Worm (Caenorhabditis elegans) whole organism, late embryonic: ENCODE results near the gene col-131.

Source experiments
- C08G9.2 ChIP-seq: sonication (generic microtip); optimal IDR thresholded peaks from 2 replicates; lab custom pipeline; 2016; ENCODE audit warnings: mild to moderate bottlenecking, missing genetic modification characterization, moderate library complexity, missing compliant biosample characterization
- C38D4.7 ChIP-seq: fragments of 200-800 bp; sonication (Bioruptor generic); optimal IDR thresholded peaks from 2 replicates; lab custom pipeline; 2018; ENCODE audit warnings: mild to moderate bottlenecking, missing genetic modification characterization, moderate library complexity, missing compliant biosample characterization
- ahr-1 ChIP-seq: sonication (generic microtip); optimal IDR thresholded peaks from 2 replicates; lab custom pipeline; 2016; ENCODE audit warnings: missing genetic modification characterization, missing compliant biosample characterization
- ama-1 ChIP-seq: fragments of 150-350 bp; optimal IDR thresholded peaks from 2 replicates; lab custom pipeline; 2014
- ceh-14 ChIP-seq: sonication (generic microtip); optimal IDR thresholded peaks from 2 replicates; lab custom pipeline; 2016; ENCODE audit warnings: missing genotype, missing genetic modification characterization, missing compliant biosample characterization
- ceh-19 ChIP-seq: fragments of 200-800 bp; sonication (Bioruptor generic); optimal IDR thresholded peaks from 2 replicates; lab custom pipeline; 2018; ENCODE audit warnings: mild to moderate bottlenecking, missing genetic modification characterization, missing compliant biosample characterization
- ceh-2 ChIP-seq: sonication (generic microtip); optimal IDR thresholded peaks from 2 replicates; lab custom pipeline; 2016; ENCODE audit warnings: missing genotype, missing genetic modification characterization, missing compliant biosample characterization
- ceh-24 ChIP-seq: sonication (generic microtip); optimal IDR thresholded peaks from 2 replicates; lab custom pipeline; 2016; ENCODE audit warnings: mild to moderate bottlenecking, missing genetic modification characterization, missing compliant biosample characterization
- ceh-31 ChIP-seq: sonication (generic microtip); optimal IDR thresholded peaks from 2 replicates; lab custom pipeline; 2016; ENCODE audit warnings: missing genetic modification characterization, missing compliant biosample characterization
- ceh-34 ChIP-seq: sonication (generic microtip); optimal IDR thresholded peaks from 2 replicates; lab custom pipeline; 2016; ENCODE audit warnings: mild to moderate bottlenecking, missing genetic modification characterization, missing compliant biosample characterization
- ceh-45 ChIP-seq: fragments of 200-800 bp; sonication (Bioruptor generic); IDR thresholded peaks from 2 replicates; pipeline ENCODE4 v1.3.6; 2022; ENCODE audit warnings: missing genetic modification reagents, missing genetic modification characterization, missing compliant biosample characterization
- ceh-48 ChIP-seq: sonication (generic microtip); optimal IDR thresholded peaks from 2 replicates; lab custom pipeline; 2016; ENCODE audit warnings: missing genetic modification characterization, inconsistent platforms, missing compliant biosample characterization
- ceh-6 ChIP-seq: fragments of 200-800 bp; sonication (Bioruptor generic); optimal IDR thresholded peaks from 2 replicates; lab custom pipeline; 2018; ENCODE audit warnings: mild to moderate bottlenecking, missing genetic modification characterization, missing compliant biosample characterization
- che-1 ChIP-seq: sonication (generic microtip); optimal IDR thresholded peaks from 2 replicates; lab custom pipeline; 2016; ENCODE audit warnings: mild to moderate bottlenecking, missing genetic modification characterization, missing compliant biosample characterization
- dve-1 ChIP-seq: sonication (generic microtip); optimal IDR thresholded peaks from 2 replicates; lab custom pipeline; 2017; ENCODE audit warnings: antibody characterized with exemption, mild to moderate bottlenecking, missing genetic modification characterization, missing compliant biosample characterization
- elt-2 ChIP-seq: sonication (generic microtip); optimal IDR thresholded peaks from 2 replicates; lab custom pipeline; 2016; ENCODE audit warnings: missing genetic modification reagents, missing genetic modification characterization, missing compliant biosample characterization
- fax-1 ChIP-seq: sonication (generic microtip); optimal IDR thresholded peaks from 2 replicates; lab custom pipeline; 2016; ENCODE audit warnings: missing genotype, missing genetic modification characterization, missing compliant biosample characterization
- fkh-10 ChIP-seq: fragments of 150-350 bp; optimal IDR thresholded peaks from 2 replicates; lab custom pipeline; 2014; ENCODE audit warnings: missing biosample characterization, missing genetic modification reagents, missing genetic modification characterization
- fkh-6 ChIP-seq: sonication (generic microtip); optimal IDR thresholded peaks from 2 replicates; lab custom pipeline; 2016; ENCODE audit warnings: missing genetic modification characterization, missing compliant biosample characterization
- hlh-13 ChIP-seq: fragments of 200-800 bp; sonication (Bioruptor generic); optimal IDR thresholded peaks from 2 replicates; lab custom pipeline; 2018; ENCODE audit warnings: mild to moderate bottlenecking, missing genetic modification characterization, missing compliant biosample characterization
- hlh-30 ChIP-seq: sonication (generic microtip); optimal IDR thresholded peaks from 2 replicates; lab custom pipeline; 2017; ENCODE audit warnings: antibody characterized with exemption, missing genetic modification characterization, missing compliant biosample characterization; ENCODE audit not compliant: insufficient read depth
- hlh-6 ChIP-seq: sonication (generic microtip); optimal IDR thresholded peaks from 2 replicates; lab custom pipeline; 2016; ENCODE audit warnings: missing genotype, missing genetic modification characterization, missing compliant biosample characterization
- lim-6 ChIP-seq: sonication (generic microtip); optimal IDR thresholded peaks from 2 replicates; lab custom pipeline; 2016; ENCODE audit warnings: missing genetic modification characterization, missing compliant biosample characterization
- madf-2 ChIP-seq: sonication (generic microtip); optimal IDR thresholded peaks from 2 replicates; lab custom pipeline; 2017; ENCODE audit warnings: missing genetic modification characterization, missing compliant biosample characterization
- nfya-1 ChIP-seq: sonication (generic microtip); optimal IDR thresholded peaks from 2 replicates; lab custom pipeline; 2017; ENCODE audit warnings: missing genetic modification characterization, mild to moderate bottlenecking, missing compliant biosample characterization, antibody characterized with exemption, moderate library complexity
- nhr-11 ChIP-seq: fragments of 150-350 bp; optimal IDR thresholded peaks from 2 replicates; lab custom pipeline; 2014; ENCODE audit warnings: missing biosample characterization, missing genetic modification characterization
- pax-1 ChIP-seq: fragments of 150-350 bp; optimal IDR thresholded peaks from 2 replicates; lab custom pipeline; 2014; ENCODE audit warnings: missing biosample characterization, missing genetic modification characterization
- ref-2 ChIP-seq: sonication (generic microtip); optimal IDR thresholded peaks from 2 replicates; lab custom pipeline; 2016; ENCODE audit warnings: missing genetic modification characterization, missing compliant biosample characterization
- rnt-1 ChIP-seq: sonication (generic microtip); optimal IDR thresholded peaks from 2 replicates; lab custom pipeline; 2016; ENCODE audit warnings: missing genetic modification characterization, missing compliant biosample characterization
- sdc-2 ChIP-seq: sonication (generic microtip); optimal IDR thresholded peaks from 2 replicates; lab custom pipeline; 2016; ENCODE audit warnings: missing genotype, missing genetic modification characterization, missing compliant biosample characterization
- sox-2 ChIP-seq: fragments of 200-800 bp; sonication (Bioruptor generic); IDR thresholded peaks from 2 replicates; pipeline ENCODE4 v1.3.6; 2022; ENCODE audit warnings: missing genetic modification reagents, missing genetic modification characterization, missing compliant biosample characterization
- tbx-2 ChIP-seq: sonication (generic microtip); optimal IDR thresholded peaks from 2 replicates; lab custom pipeline; 2016; ENCODE audit warnings: missing genetic modification characterization, missing compliant biosample characterization
- tbx-7 ChIP-seq: sonication (generic microtip); optimal IDR thresholded peaks from 2 replicates; lab custom pipeline; 2016; ENCODE audit warnings: missing genotype, missing genetic modification characterization, missing compliant biosample characterization
- unc-42 ChIP-seq: sonication (generic microtip); optimal IDR thresholded peaks from 2 replicates; lab custom pipeline; 2016; ENCODE audit warnings: missing genotype, missing genetic modification characterization, missing compliant biosample characterization
- unc-55 ChIP-seq: sonication (generic microtip); optimal IDR thresholded peaks from 2 replicates; lab custom pipeline; 2017; ENCODE audit warnings: missing biosample characterization, missing genetic modification reagents, missing genetic modification characterization
- unc-86 ChIP-seq: sonication (generic microtip); optimal IDR thresholded peaks from 2 replicates; lab custom pipeline; 2016; ENCODE audit warnings: missing genetic modification characterization, missing compliant biosample characterization

The col-131 gene

ce11 chrIV:13029674-13030466 is 37.2 kb downstream of the col-131 start:
- TF ChIP-seq unc-86 (tag; lab: Kevin White, UChicago) (peak; percentile 16), nfya-1 (tag; lab: Kevin White, UChicago) (peak; percentile 47), unc-55 (GFP tag; lab: Kevin White, UChicago) (peak; percentile 11), ceh-24 (tag; lab: Kevin White, UChicago) (no peak), ceh-19 (GFP tag; lab: Kevin White, UChicago) (peak; percentile 71), fax-1 (tag; lab: Kevin White, UChicago) (peak; percentile 40), hlh-30 (tag; lab: Kevin White, UChicago) (peak; percentile 11), elt-2 (tag; lab: Kevin White, UChicago) (peak; percentile 1), ref-2 (tag; lab: Kevin White, UChicago) (peak; percentile 59), unc-42 (peak; percentile 4), fkh-6 (tag; lab: Kevin White, UChicago) (no peak), sox-2 (peak; percentile 80), ama-1 (lab: Kevin White, UChicago) (no peak), tbx-7 (tag; lab: Kevin White, UChicago) (no peak), C08G9.2 (tag; lab: Kevin White, UChicago) (peak; percentile 33), ceh-31 (tag; lab: Kevin White, UChicago) (peak; percentile 83), nhr-11 (tag; lab: Kevin White, UChicago) (no peak), dve-1 (tag; lab: Kevin White, UChicago) (peak; percentile 47), ceh-34 (tag; lab: Kevin White, UChicago) (peak; percentile 41), tbx-2 (tag; lab: Kevin White, UChicago) (peak; percentile 35), lim-6 (tag; lab: Kevin White, UChicago) (no peak), madf-2 (tag; lab: Kevin White, UChicago) (peak; percentile 41), hlh-13 (GFP tag; lab: Kevin White, UChicago) (no peak), hlh-6 (tag; lab: Kevin White, UChicago) (peak; percentile 66), ceh-45 (GFP tag; lab: Robert Waterston, UW) (no peak), fkh-10 (GFP tag; lab: Kevin White, UChicago) (no peak), ahr-1 (tag; lab: Kevin White, UChicago) (no peak), ceh-48 (tag; lab: Kevin White, UChicago) (no peak), sdc-2 (tag; lab: Kevin White, UChicago) (peak; percentile 49), ceh-14 (tag; lab: Kevin White, UChicago) (no peak), ceh-2 (tag; lab: Kevin White, UChicago) (peak; percentile 16), C38D4.7 (GFP tag; lab: Kevin White, UChicago) (no peak), rnt-1 (tag; lab: Kevin White, UChicago) (peak; percentile 45), ceh-6 (GFP tag; lab: Kevin White, UChicago) (no peak), che-1 (tag; lab: Kevin White, UChicago) (peak; percentile 32)

- TF ChIP-seq ceh-34 (tag; lab: Kevin White, UChicago) (peak; percentile 79), pax-1 (tag; lab: Kevin White, UChicago) (no peak)
These were observed 38.1 kb downstream of the col-131 start for ce11 chrIV:13028746-13029673.
